Worm (Caenorhabditis elegans): ENCODE measurements around the gene C09G1.2.

DNA sequence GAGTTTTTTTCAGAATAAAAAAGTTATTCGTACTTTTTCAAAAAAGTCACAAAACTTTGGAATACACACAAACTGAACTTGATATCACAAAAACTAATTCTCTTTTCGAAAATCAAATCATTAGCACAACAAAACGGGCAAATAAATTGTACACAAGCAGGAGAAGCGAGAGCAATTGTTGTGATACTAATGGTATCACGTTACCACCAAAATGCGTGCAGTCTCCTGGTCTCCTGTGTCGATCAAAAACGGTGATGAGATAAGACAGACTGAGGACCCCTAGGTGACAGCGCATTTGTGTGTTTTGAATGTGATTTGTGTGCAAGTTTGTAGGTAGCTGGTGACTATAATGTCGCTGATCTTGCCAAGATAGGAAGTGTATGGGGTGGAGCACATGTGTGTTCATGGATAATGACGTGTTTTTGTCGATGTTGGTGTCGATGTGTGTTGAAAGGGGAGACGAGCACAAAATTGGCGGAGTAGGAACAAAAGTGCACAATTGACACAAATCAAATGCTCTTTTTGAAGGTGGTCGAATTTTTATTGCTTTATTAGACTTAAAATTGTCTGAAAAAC lies 42.7 kb downstream of the C09G1.2 start:
- TF ChIP-seq egl-27 (tag; optimal IDR thresholded peaks at IDR 0.05) (no peak), nhr-11 (tag; optimal IDR thresholded peaks at IDR 0.05) (no peak), blmp-1 (tag; optimal IDR thresholded peaks at IDR 0.05; ENCODE audit: insufficient read depth) (no peak), lsy-2 (tag; optimal IDR thresholded peaks at IDR 0.05) (no peak), ZK546.5 (tag; optimal IDR thresholded peaks at IDR 0.05) (no peak), elt-3 (tag; optimal IDR thresholded peaks at IDR 0.05) (no peak), nhr-25 (tag; optimal IDR thresholded peaks at IDR 0.05) (no peak), ztf-11 (tag; optimal IDR thresholded peaks at IDR 0.05) (no peak)
